Fruit fly (Drosophila melanogaster): ENCODE data around the gene RhoGAP92B.

The RhoGAP92B gene

DNA sequence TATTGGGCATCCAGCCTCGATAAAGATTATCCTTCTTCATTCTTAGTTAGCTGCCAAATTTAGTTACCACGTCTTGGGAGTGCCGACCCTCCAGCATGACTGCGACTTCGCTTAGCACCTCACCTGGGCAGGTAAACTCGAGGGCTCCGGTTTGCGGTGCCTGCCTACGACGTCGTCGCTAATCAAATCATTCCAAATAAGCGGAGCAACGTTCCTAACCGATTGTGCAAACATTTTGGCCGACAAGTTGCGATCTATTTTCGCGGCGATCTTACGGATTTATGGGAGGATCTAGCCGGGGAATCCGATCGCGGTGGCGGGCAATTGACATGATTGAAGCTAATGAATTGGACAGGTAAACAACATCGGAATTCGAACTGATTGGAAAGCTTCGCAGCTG, 12.8 kb downstream of the RhoGAP92B start, which contains the start of gene CG4465 (continued):
- no peak for TF ChIP-seq sc (optimal IDR thresholded peaks at IDR 0.05)
- TF ChIP-seq sc (GFP tag; optimal IDR thresholded peaks at IDR 0.05): no peak

DNA sequence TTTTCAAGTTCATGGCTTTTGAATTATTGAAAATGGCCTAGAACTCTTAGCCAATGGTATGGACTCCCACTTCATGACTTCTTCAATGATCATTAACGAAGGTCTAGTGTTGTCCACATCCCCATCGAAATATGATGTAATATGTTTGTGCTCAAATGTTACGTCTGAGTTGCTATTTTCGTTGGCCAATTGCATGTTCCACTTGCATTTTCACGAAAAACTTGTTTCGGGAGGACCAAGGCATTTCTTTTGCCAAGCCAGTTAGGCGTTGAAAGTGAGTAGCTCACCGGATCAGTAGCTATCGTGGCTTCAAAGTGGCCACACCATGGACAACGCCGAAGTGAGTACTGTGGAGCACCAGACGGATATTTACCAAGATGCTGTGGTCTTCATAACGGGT, 13.2 kb downstream of the RhoGAP92B start, which contains the start of gene CG4770:
TSS of gene CG4770 (plus strand) at position 301 of the 400 bp plus-strand sequence.
- no peak for TF ChIP-seq ab (GFP tag; optimal IDR thresholded peaks at IDR 0.05)
- TF ChIP-seq bcd (GFP tag; optimal IDR thresholded peaks at IDR 0.05): no peak

DNA sequence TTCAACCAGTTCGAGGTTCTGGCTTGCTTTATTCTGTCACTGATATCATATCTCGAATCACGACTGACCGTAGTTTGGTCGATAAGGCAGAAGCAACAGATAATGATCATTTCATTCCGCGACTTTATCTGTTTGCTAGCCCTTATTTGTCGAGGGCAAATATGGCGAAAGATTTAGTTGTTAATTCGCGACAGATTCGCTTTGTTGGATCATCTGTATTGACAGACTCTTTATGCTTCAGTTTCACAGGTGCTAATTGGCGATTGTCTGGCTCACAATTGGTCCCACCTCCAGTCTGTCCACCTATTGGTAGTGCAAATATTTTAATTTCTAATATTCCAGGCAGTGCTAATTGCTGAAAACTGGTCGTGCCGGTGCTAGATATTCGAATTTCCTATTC, 19.4 kb downstream of the RhoGAP92B start:
- TF ChIP-seq CG14014 (GFP tag; IDR thresholded peaks at IDR 0.05): peak; percentile 43; the same call in 1 of the 2 replicates
- TF ChIP-seq CG17612 (GFP tag; IDR thresholded peaks at IDR 0.05): no peak
- TF ChIP-seq Deaf1 (tag; optimal IDR thresholded peaks at IDR 0.05): no peak
- TF ChIP-seq CG6854 (GFP tag; optimal IDR thresholded peaks at IDR 0.05): peak; percentile 37
- peak; percentile 48 for TF ChIP-seq CG6765 (GFP tag; optimal IDR thresholded peaks at IDR 0.05)
- peak; percentile 50 for TF ChIP-seq CG18599 (GFP tag; optimal IDR thresholded peaks at IDR 0.05)
- TF ChIP-seq Asciz (GFP tag; optimal IDR thresholded peaks at IDR 0.05): peak; percentile 22
- no peak for TF ChIP-seq Hr39 (optimal IDR thresholded peaks at IDR 0.05)
- TF ChIP-seq CG8924 (tag; optimal IDR thresholded peaks at IDR 0.05): no peak
- no peak for TF ChIP-seq maf-S (GFP tag; optimal IDR thresholded peaks at IDR 0.05)
- TF ChIP-seq Sin3A (optimal IDR thresholded peaks at IDR 0.05): no peak
- TF ChIP-seq otp (GFP tag; IDR thresholded peaks at IDR 0.05): peak; percentile 64; the same call in 1 of the 3 replicates
- no peak for TF ChIP-seq CG11696 (GFP tag; IDR thresholded peaks at IDR 0.05)
- no peak for TF ChIP-seq CG9437 (GFP tag; optimal IDR thresholded peaks at IDR 0.05)
- TF ChIP-seq CG15011 (GFP tag; optimal IDR thresholded peaks at IDR 0.05): peak; percentile 42
- no peak for TF ChIP-seq Trl (optimal IDR thresholded peaks at IDR 0.05)
- TF ChIP-seq Trl (GFP tag; optimal IDR thresholded peaks at IDR 0.05): peak; percentile 5
- peak; percentile 24 for TF ChIP-seq schlank (tag; optimal IDR thresholded peaks at IDR 0.05)
- TF ChIP-seq mirr (GFP tag; optimal IDR thresholded peaks at IDR 0.05): peak; percentile 54
- TF ChIP-seq hb (GFP tag; IDR thresholded peaks at IDR 0.05; ENCODE audit: partially characterized antibody): no peak
- TF ChIP-seq CG10209 (GFP tag; optimal IDR thresholded peaks at IDR 0.05): peak; percentile 4
- TF ChIP-seq org-1 (GFP tag; optimal IDR thresholded peaks at IDR 0.05): peak; percentile 2
- TF ChIP-seq zfh2 (GFP tag; optimal IDR thresholded peaks at IDR 0.05): no peak
- peak; percentile 14 for TF ChIP-seq grn (GFP tag; optimal IDR thresholded peaks at IDR 0.05)
- no peak for TF ChIP-seq Oaz (GFP tag; IDR thresholded peaks at IDR 0.05)
- peak; percentile 11 for TF ChIP-seq B-H2 (GFP tag; optimal IDR thresholded peaks at IDR 0.05)
- peak; percentile 10 for TF ChIP-seq CG9817 (tag; optimal IDR thresholded peaks at IDR 0.05)
- TF ChIP-seq CG3838 (GFP tag; optimal IDR thresholded peaks at IDR 0.05): no peak
- no peak for TF ChIP-seq CG9797 (GFP tag; optimal IDR thresholded peaks at IDR 0.05)
- no peak for TF ChIP-seq Mes4 (GFP tag; optimal IDR thresholded peaks at IDR 0.05)
- TF ChIP-seq tll (GFP tag; optimal IDR thresholded peaks at IDR 0.05): no peak
- TF ChIP-seq CG2129 (GFP tag; IDR thresholded peaks at IDR 0.05; ENCODE audit: partially characterized antibody): no peak
- no peak for TF ChIP-seq CTCF (GFP tag; optimal IDR thresholded peaks at IDR 0.05)
- TF ChIP-seq Med (GFP tag): peak; percentile 90
- peak; percentile 30 for TF ChIP-seq CG6813 (GFP tag; optimal IDR thresholded peaks at IDR 0.05)
- peak; percentile 62 for TF ChIP-seq Atf6 (GFP tag; IDR thresholded peaks at IDR 0.05)
- no peak for TF ChIP-seq bowl (GFP tag; IDR thresholded peaks at IDR 0.05)
- TF ChIP-seq CG9932 (GFP tag; IDR thresholded peaks at IDR 0.05): peak; percentile 29; the same call in 1 of the 2 replicates
- peak; percentile 56 for TF ChIP-seq caup (GFP tag; optimal IDR thresholded peaks at IDR 0.05; ENCODE audit: severe bottlenecking)
- TF ChIP-seq odd (GFP tag; optimal IDR thresholded peaks at IDR 0.05): no peak
- no peak for TF ChIP-seq NfI (GFP tag; optimal IDR thresholded peaks at IDR 0.05)
- TF ChIP-seq CG11456 (GFP tag; IDR thresholded peaks at IDR 0.05): no peak
- peak; percentile 33; the same call in 1 of the 2 replicates for TF ChIP-seq sob (GFP tag; IDR thresholded peaks at IDR 0.05)
- no peak for TF ChIP-seq HLH54F (GFP tag; optimal IDR thresholded peaks at IDR 0.05)
- 0 out of 2 replicates have a peak, but pooled peaks have one; percentile 32 for TF ChIP-seq seq (GFP tag; IDR thresholded peaks at IDR 0.05)

Measured in whole organism, embryonic.